Fruit fly (Drosophila melanogaster) whole organism: ENCODE measurements around the gene Targ3.

Experiments used
- CG8478 ChIP-seq: fragments of >200 bp; optimal IDR thresholded peaks from 2 replicates; lab custom pipeline; 2018; ENCODE audit warnings: inconsistent platforms
- Dll ChIP-seq: fragments of >200 bp; optimal IDR thresholded peaks from 2 replicates; lab custom pipeline; 2017
- EcR ChIP-seq, 2 experiments: fragments of >200 bp; optimal IDR thresholded peaks; 2 replicates each; lab custom pipeline; 2017; ENCODE audit warnings: missing biosample characterization in 2 of 2, missing genetic modification characterization in 2 of 2, missing genetic modification reagents in 2 of 2
- pan ChIP-seq: fragments of >200 bp; optimal IDR thresholded peaks from 2 replicates; lab custom pipeline; 2017
- psq ChIP-seq: fragments of >200 bp; optimal IDR thresholded peaks from 2 replicates; lab custom pipeline; 2017
- usp ChIP-seq: fragments of >200 bp; optimal IDR thresholded peaks from 2 replicates; lab custom pipeline; 2017; ENCODE audit warnings: missing biosample characterization, missing genetic modification characterization, mixed read lengths

The Targ3 gene

DNA sequence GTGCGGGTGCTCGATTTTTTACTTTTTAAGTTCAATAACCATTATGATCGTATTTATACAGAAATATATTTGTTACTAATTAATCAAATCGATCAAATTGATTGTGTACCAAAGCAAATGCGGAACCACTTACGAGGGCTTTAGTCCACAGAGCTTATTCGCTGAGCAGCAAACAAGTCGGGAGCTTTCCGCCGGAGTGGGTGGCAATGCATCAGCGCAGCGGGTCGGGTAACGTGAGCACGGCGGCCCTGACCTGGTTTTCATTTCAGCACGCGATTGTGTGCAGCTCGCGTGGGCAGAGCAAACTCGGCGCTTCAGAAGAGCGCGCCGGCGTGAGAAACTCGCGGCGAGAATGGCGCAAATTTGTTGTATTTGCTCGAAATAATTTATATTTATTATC, 22.5 kb downstream of the Targ3 start:
- TF ChIP-seq psq (lab: Kevin White, UChicago): no peak
- TF ChIP-seq pan: no peak
- TF ChIP-seq CG8478 (lab: Kevin White, UChicago): no peak
- TF ChIP-seq usp: no peak

dm6 chr3L:21220100-21220499, 23.5 kb downstream of the Targ3 start, which contains the start of gene CG43219:
CG43219 (plus strand) TSS chr3L:21220400.
- no peak for TF ChIP-seq Dll (lab: Kevin White, UChicago)

- no peak for TF ChIP-seq EcR (GFP tag; optimal IDR thresholded peaks at IDR 0.05; lab: Kevin White, UChicago)
- TF ChIP-seq pan: no peak
- no peak for TF ChIP-seq usp
- TF ChIP-seq psq (lab: Kevin White, UChicago): no peak
- TF ChIP-seq CG8478 (lab: Kevin White, UChicago): no peak
- TF ChIP-seq Dll (lab: Kevin White, UChicago): no peak
Observed at dm6 chr3L:21223268-21223667, 26.6 kb downstream of the Targ3 start.

DNA sequence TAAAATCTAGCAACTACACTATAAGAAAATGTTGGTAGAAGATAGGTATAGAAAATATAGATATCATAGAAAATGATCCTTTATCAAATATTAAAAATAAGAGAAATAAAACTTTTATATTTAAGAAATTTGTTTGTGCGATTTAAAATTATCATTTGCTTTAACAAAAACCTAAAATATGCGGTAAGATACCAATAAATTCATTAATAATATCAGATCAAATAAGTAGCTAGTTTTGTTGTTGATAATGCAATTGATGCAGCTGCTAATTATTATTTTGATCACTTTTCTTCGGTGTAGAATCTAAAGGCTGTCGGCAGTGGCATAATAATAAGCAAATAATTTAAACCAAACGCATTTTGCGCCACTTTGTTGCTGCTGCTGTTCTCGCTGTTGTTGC, 27.6 kb downstream of the Targ3 start:
- TF ChIP-seq CG8478 (lab: Kevin White, UChicago): no peak
- no peak for TF ChIP-seq EcR (GFP tag; optimal IDR thresholded peaks at IDR 0.05; lab: Kevin White, UChicago)
- no peak for TF ChIP-seq psq (lab: Kevin White, UChicago)
- no peak for TF ChIP-seq usp
- TF ChIP-seq pan: no peak
- no peak for TF ChIP-seq Dll (lab: Kevin White, UChicago)

dm6 chr3L:21224701-21225223, 28.1 kb downstream of the Targ3 start:
- TF ChIP-seq CG8478 (lab: Kevin White, UChicago) (no peak), EcR (GFP tag; optimal IDR thresholded peaks at IDR 0.05; lab: Kevin White, UChicago) (peak; percentile 85 to 99), psq (lab: Kevin White, UChicago) (no peak), usp (no peak), Dll (lab: Kevin White, UChicago) (no peak)

DNA sequence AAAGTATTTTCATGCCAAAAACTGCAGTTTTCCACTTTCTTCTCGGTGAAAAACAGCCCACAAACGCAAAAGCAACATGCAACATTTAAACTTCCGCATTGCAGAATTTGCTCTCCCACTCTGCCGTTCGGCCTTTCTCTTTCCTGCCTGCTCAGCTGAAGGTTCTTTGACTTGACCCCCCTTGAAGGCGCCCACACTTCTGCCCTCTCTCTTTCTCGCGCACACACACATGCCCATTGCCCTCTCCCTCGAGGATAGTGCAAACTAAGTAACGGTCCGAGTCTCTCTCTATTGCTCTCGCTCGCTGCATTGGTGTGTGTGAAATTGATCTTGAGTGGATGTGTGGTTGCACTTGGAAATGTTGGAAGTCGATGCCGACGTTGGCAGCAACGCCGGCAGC, 29.0 kb downstream of the Targ3 start:
- TF ChIP-seq CG8478 (lab: Kevin White, UChicago) (no peak), usp (no peak), EcR (GFP tag; optimal IDR thresholded peaks at IDR 0.05; lab: Kevin White, UChicago) (peak in 1 of 2 experiments; percentile 97), Dll (lab: Kevin White, UChicago) (no peak)

- no peak for TF ChIP-seq EcR (GFP tag; optimal IDR thresholded peaks at IDR 0.05; lab: Kevin White, UChicago)
- no peak for TF ChIP-seq usp
- no peak for TF ChIP-seq CG8478 (lab: Kevin White, UChicago)
- TF ChIP-seq psq (lab: Kevin White, UChicago): no peak
Observed at dm6 chr3L:21226309-21226708, 29.7 kb downstream of the Targ3 start, which contains the start of gene Eip78C. Eip78C (plus strand) TSS chr3L:21226609.

DNA sequence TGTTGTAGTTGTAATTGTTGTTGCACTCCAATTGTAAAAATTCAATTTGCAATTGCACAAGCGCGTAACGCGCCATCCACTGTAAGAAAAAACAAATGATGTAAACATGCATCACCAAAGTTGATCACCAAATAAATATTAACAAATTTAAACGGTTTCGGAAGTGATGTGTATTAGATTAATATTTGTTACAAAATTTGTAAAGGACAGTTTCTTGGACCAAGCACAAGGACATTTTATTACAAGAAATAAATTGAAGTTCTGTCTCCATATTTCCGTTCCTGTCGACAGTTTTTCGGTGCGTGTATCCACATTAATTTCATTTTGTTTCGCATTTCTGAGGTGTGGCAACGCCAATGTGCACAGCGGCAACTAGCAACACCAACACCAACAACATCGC, 33.1 kb downstream of the Targ3 start:
- TF ChIP-seq CG8478 (lab: Kevin White, UChicago) (no peak), usp (no peak), pan (no peak), EcR (GFP tag; optimal IDR thresholded peaks at IDR 0.05; lab: Kevin White, UChicago) (no peak), psq (lab: Kevin White, UChicago) (no peak), Dll (lab: Kevin White, UChicago) (no peak)

dm6 chr3L:21230762-21231161, 34.1 kb downstream of the Targ3 start:
- TF ChIP-seq EcR (GFP tag; optimal IDR thresholded peaks at IDR 0.05; lab: Kevin White, UChicago) (no peak), CG8478 (lab: Kevin White, UChicago) (no peak), pan (no peak), usp (no peak), psq (lab: Kevin White, UChicago) (no peak), Dll (lab: Kevin White, UChicago) (no peak)

DNA sequence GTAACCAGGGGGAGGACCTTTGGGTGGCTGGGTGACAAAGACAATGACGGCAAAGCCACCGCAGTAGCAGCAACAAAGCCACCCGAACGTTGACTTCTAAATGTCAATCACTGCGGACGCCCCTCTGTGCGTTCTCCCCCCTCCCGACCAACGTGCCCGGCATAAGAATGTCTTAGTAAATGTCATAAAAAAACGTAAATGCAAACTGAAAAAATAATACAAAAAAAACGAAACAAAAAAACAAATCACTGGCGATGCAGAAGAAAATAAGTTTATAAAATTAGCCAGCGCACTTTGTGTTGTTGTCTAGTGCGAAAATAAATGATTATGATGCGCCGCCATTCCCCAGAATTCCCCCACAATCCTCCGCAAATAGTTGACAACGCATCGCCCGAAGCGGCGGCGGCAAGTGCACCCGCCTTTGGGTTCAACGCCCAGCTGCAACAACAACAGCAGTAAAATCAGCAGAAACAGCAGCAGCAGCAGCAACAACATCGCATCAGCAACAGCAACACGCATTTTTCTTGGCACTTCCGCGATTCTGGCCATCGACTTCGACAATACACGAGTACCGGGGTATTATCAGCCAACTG, 40.4 kb downstream of the Targ3 start:
- no peak for TF ChIP-seq pan
- TF ChIP-seq psq (lab: Kevin White, UChicago): no peak
- TF ChIP-seq EcR (GFP tag; optimal IDR thresholded peaks at IDR 0.05; lab: Kevin White, UChicago): peak; percentile 46 to 93

dm6 chr3L:21238377-21238776, 41.7 kb downstream of the Targ3 start:
- TF ChIP-seq psq (lab: Kevin White, UChicago): no peak
- TF ChIP-seq EcR (GFP tag; optimal IDR thresholded peaks at IDR 0.05; lab: Kevin White, UChicago): peak in 1 of 2 experiments; percentile 84

dm6 chr3L:21239999-21240509, 43.4 kb downstream of the Targ3 start:
- peak; percentile 74 for TF ChIP-seq Dll (lab: Kevin White, UChicago)
- TF ChIP-seq usp: no peak
- TF ChIP-seq EcR (GFP tag; optimal IDR thresholded peaks at IDR 0.05; lab: Kevin White, UChicago): peak in 1 of 2 experiments; percentile 17
- peak; percentile 83 for TF ChIP-seq psq (lab: Kevin White, UChicago)
- TF ChIP-seq pan: no peak
- TF ChIP-seq CG8478 (lab: Kevin White, UChicago): peak; percentile 26

DNA sequence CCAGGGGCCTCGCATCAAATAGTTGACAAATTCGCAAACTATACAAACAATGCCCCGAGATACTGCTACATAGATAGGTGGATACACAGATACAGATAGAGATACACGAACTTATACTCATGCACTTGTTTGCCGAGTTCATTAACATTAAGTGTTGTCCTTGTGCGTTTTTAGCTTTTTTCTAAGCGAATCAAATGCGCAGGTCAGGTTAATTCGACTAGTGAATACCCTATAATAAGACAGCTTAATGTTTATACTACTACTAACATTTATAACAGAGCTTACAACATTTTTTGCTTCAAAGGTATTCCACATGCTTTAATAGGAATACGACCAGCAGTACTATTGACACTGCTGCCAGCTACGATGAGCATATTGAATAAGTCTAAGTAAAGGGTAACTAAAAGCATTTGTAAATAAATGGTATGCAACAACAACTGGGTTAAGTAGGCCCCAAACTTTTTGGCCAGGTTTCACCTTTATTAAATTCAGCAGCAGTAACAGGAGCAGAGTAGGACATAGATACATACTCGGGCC, 44.9 kb downstream of the Targ3 start:
- TF ChIP-seq Dll (lab: Kevin White, UChicago) (no peak), CG8478 (lab: Kevin White, UChicago) (no peak), psq (lab: Kevin White, UChicago) (no peak), EcR (GFP tag; optimal IDR thresholded peaks at IDR 0.05; lab: Kevin White, UChicago) (no peak), pan (no peak), usp (no peak)
